Fruit fly (Drosophila melanogaster) whole organism, embryonic: Measurements from ENCODE around the gene Sap130.

ENCODE experiments used
- B-H2 ChIP-seq: fragments of 200-800 bp; sonication (Bioruptor generic); optimal IDR thresholded peaks from 2 replicates; lab custom pipeline; 2018; ENCODE audit warnings: missing biosample characterization, mild to moderate bottlenecking, missing genetic modification characterization
- C15 ChIP-seq: fragments of 200-800 bp; sonication (Bioruptor generic); IDR thresholded peaks from 3 replicates; pipeline ENCODE4 v1.3.6; 2022; ENCODE audit warnings: missing biosample characterization, missing genetic modification characterization
- CG10565 ChIP-seq: fragments of 200-800 bp; sonication (Bioruptor generic); optimal IDR thresholded peaks from 3 replicates; lab custom pipeline; 2016; ENCODE audit warnings: missing biosample characterization, mild to moderate bottlenecking, missing genetic modification characterization
- CG11456 ChIP-seq: fragments of 200-800 bp; sonication (Bioruptor generic); IDR thresholded peaks from 3 replicates; pipeline ENCODE4 v1.3.6; 2022; ENCODE audit warnings: missing biosample characterization, missing genetic modification characterization
- CG11696 ChIP-seq: fragments of 200-800 bp; sonication (Bioruptor generic); IDR thresholded peaks from 2 replicates; pipeline ENCODE4 v1.3.6; 2022; ENCODE audit warnings: missing biosample characterization, missing genetic modification characterization
- CG12659 ChIP-seq: fragments of 200-800 bp; sonication (Bioruptor generic); optimal IDR thresholded peaks from 3 replicates; lab custom pipeline; 2017; ENCODE audit warnings: mild to moderate bottlenecking, missing biosample characterization, missing genetic modification reagents, missing genetic modification characterization
- CG13424 ChIP-seq: fragments of 200-800 bp; sonication (Bioruptor generic); optimal IDR thresholded peaks from 2 replicates; lab custom pipeline; 2019; ENCODE audit warnings: missing biosample characterization, mild to moderate bottlenecking, missing genetic modification characterization, moderate library complexity
- CG13775 ChIP-seq: fragments of 200-800 bp; sonication (Bioruptor generic); optimal IDR thresholded peaks from 3 replicates; lab custom pipeline; 2017; ENCODE audit warnings: missing biosample characterization, mild to moderate bottlenecking, missing genetic modification characterization
- CG1603 ChIP-seq: fragments of 200-800 bp; sonication (Bioruptor generic); optimal IDR thresholded peaks from 2 replicates; lab custom pipeline; 2019; ENCODE audit warnings: missing biosample characterization, mild to moderate bottlenecking, missing genetic modification characterization, moderate library complexity
- CG17385 ChIP-seq: fragments of 200-800 bp; sonication (Bioruptor generic); optimal IDR thresholded peaks from 3 replicates; lab custom pipeline; 2018; ENCODE audit warnings: missing biosample characterization, mild to moderate bottlenecking, missing genetic modification characterization
- CG2120 ChIP-seq: fragments of 200-800 bp; sonication (Bioruptor generic); optimal IDR thresholded peaks from 3 replicates; lab custom pipeline; 2016; ENCODE audit warnings: missing biosample characterization, missing genetic modification characterization
- CG31441 ChIP-seq: fragments of 200-800 bp; sonication (Bioruptor generic); IDR thresholded peaks from 2 replicates; pipeline ENCODE4 v1.3.6; 2022; ENCODE audit warnings: missing biosample characterization, missing genetic modification characterization
- CG3838 ChIP-seq: fragments of 200-800 bp; sonication (Bioruptor generic); optimal IDR thresholded peaks from 3 replicates; lab custom pipeline; 2016; ENCODE audit warnings: missing biosample characterization, missing genetic modification characterization
- CG6654 ChIP-seq: fragments of 200-800 bp; sonication (Bioruptor generic); optimal IDR thresholded peaks from 2 replicates; lab custom pipeline; 2017; ENCODE audit warnings: missing biosample characterization, mild to moderate bottlenecking, missing genetic modification characterization
- CG6683 ChIP-seq: fragments of 200-800 bp; sonication (Bioruptor generic); optimal IDR thresholded peaks from 2 replicates; lab custom pipeline; 2017; ENCODE audit warnings: missing biosample characterization, mild to moderate bottlenecking, missing genetic modification characterization, missing genetic modification reagents
- CG7745 ChIP-seq: fragments of 200-800 bp; sonication (Bioruptor generic); optimal IDR thresholded peaks from 2 replicates; lab custom pipeline; 2018; ENCODE audit warnings: missing biosample characterization, mild to moderate bottlenecking, missing genetic modification characterization, moderate library complexity
- CG7928 ChIP-seq: fragments of 200-800 bp; sonication (Bioruptor generic); optimal IDR thresholded peaks from 2 replicates; lab custom pipeline; 2017; ENCODE audit warnings: missing biosample characterization, mild to moderate bottlenecking, missing genetic modification characterization
- CG8765 ChIP-seq: fragments of 200-800 bp; sonication (Bioruptor generic); IDR thresholded peaks from 2 replicates; pipeline ENCODE4 v1.3.6; 2022; ENCODE audit warnings: missing biosample characterization, missing genetic modification characterization
- CG9817 ChIP-seq: fragments of 200-800 bp; sonication (Bioruptor generic); optimal IDR thresholded peaks from 2 replicates; lab custom pipeline; 2018; ENCODE audit warnings: missing biosample characterization, mild to moderate bottlenecking, missing genetic modification characterization, moderate library complexity
- Chrac-16 ChIP-seq: fragments of 200-800 bp; sonication (Bioruptor generic); optimal IDR thresholded peaks from 3 replicates; lab custom pipeline; 2016; ENCODE audit warnings: missing biosample characterization, missing genetic modification characterization
- Dll ChIP-seq: fragments of 200-800 bp; sonication (Bioruptor generic); IDR thresholded peaks from 4 replicates; pipeline ENCODE4 v1.3.6; 2022; ENCODE audit warnings: missing biosample characterization, missing genetic modification characterization; ENCODE audit not compliant: partially characterized antibody
- Dp ChIP-seq: fragments of 200-800 bp; sonication (Bioruptor generic); optimal IDR thresholded peaks from 2 replicates; lab custom pipeline; 2018; ENCODE audit warnings: missing biosample characterization, mild to moderate bottlenecking, missing genetic modification characterization, moderate library complexity
- Elba2 ChIP-seq: fragments of 200-800 bp; sonication (Bioruptor generic); optimal IDR thresholded peaks from 3 replicates; lab custom pipeline; 2016; ENCODE audit warnings: missing biosample characterization, missing genetic modification characterization
- Fer3 ChIP-seq: fragments of 200-800 bp; sonication (Bioruptor generic); optimal IDR thresholded peaks from 2 replicates; lab custom pipeline; 2018; ENCODE audit warnings: missing biosample characterization, mild to moderate bottlenecking, missing genetic modification characterization, moderate library complexity
- H2.0 ChIP-seq: fragments of 200-800 bp; sonication (Bioruptor generic); IDR thresholded peaks from 2 replicates; pipeline ENCODE4 v1.3.6; 2022; ENCODE audit warnings: missing biosample characterization, missing genetic modification characterization
- Hand ChIP-seq: fragments of 200-800 bp; sonication (Bioruptor generic); optimal IDR thresholded peaks from 2 replicates; lab custom pipeline; 2017; ENCODE audit warnings: mild to moderate bottlenecking, missing biosample characterization, missing genetic modification reagents, missing genetic modification characterization
- Hmx ChIP-seq: fragments of 200-800 bp; sonication (Bioruptor generic); optimal IDR thresholded peaks from 2 replicates; lab custom pipeline; 2016; ENCODE audit warnings: missing biosample characterization, missing genetic modification characterization
- Myb ChIP-seq: fragments of 200-800 bp; sonication (Bioruptor generic); optimal IDR thresholded peaks from 2 replicates; lab custom pipeline; 2016; ENCODE audit warnings: missing biosample characterization, missing genetic modification characterization
- NfI ChIP-seq: fragments of 200-800 bp; sonication (Bioruptor generic); optimal IDR thresholded peaks from 3 replicates; lab custom pipeline; 2018; ENCODE audit warnings: missing biosample characterization, mild to moderate bottlenecking, missing genetic modification characterization, moderate library complexity
- Side ChIP-seq: fragments of 200-800 bp; sonication (Bioruptor generic); optimal IDR thresholded peaks from 2 replicates; lab custom pipeline; 2016; ENCODE audit warnings: missing biosample characterization, missing genetic modification characterization
- ap ChIP-seq: fragments of 200-800 bp; sonication (Bioruptor generic); IDR thresholded peaks from 2 replicates; pipeline ENCODE4 v1.3.6; 2022; ENCODE audit warnings: missing biosample characterization, missing genetic modification characterization
- bsh ChIP-seq, 2 experiments: fragments of 200-800 bp; sonication (Bioruptor generic); optimal IDR thresholded peaks; 2 replicates each; lab custom pipeline; 2017 to 2018; ENCODE audit warnings: mild to moderate bottlenecking in 2 of 2, missing biosample characterization in 2 of 2, missing genetic modification characterization in 2 of 2, moderate library complexity in 1 of 2
- dan ChIP-seq: fragments of 200-800 bp; sonication (Bioruptor generic); IDR thresholded peaks from 2 replicates; pipeline ENCODE4 v1.3.6; 2022; ENCODE audit warnings: missing biosample characterization, missing genetic modification characterization
- fd102C ChIP-seq: fragments of 200-800 bp; sonication (Bioruptor generic); optimal IDR thresholded peaks from 2 replicates; lab custom pipeline; 2018; ENCODE audit warnings: missing biosample characterization, mild to moderate bottlenecking, missing genetic modification characterization, moderate library complexity
- gsb-n ChIP-seq: fragments of 200-800 bp; sonication (Bioruptor generic); optimal IDR thresholded peaks from 3 replicates; lab custom pipeline; 2018; ENCODE audit warnings: missing biosample characterization, mild to moderate bottlenecking, missing genetic modification characterization
- hbn ChIP-seq: fragments of 200-800 bp; sonication (Bioruptor generic); IDR thresholded peaks from 2 replicates; pipeline ENCODE4 v1.3.6; 2022; ENCODE audit warnings: missing biosample characterization, missing genetic modification characterization; ENCODE audit not compliant: partially characterized antibody
- klu ChIP-seq: fragments of 200-800 bp; sonication (Bioruptor generic); IDR thresholded peaks from 2 replicates; pipeline ENCODE4 v1.3.6; 2022; ENCODE audit warnings: missing biosample characterization, missing genetic modification characterization
- odd ChIP-seq: fragments of 200-800 bp; sonication (Bioruptor generic); optimal IDR thresholded peaks from 2 replicates; lab custom pipeline; 2017; ENCODE audit warnings: missing biosample characterization, mild to moderate bottlenecking, missing genetic modification characterization
- onecut ChIP-seq: fragments of 200-800 bp; sonication (Bioruptor generic); IDR thresholded peaks from 2 replicates; pipeline ENCODE4 v1.3.6; 2022; ENCODE audit warnings: missing biosample characterization, missing genetic modification characterization
- pum ChIP-seq: fragments of 200-800 bp; sonication (Bioruptor generic); optimal IDR thresholded peaks from 2 replicates; lab custom pipeline; 2016; ENCODE audit warnings: missing biosample characterization, missing genetic modification characterization
- sc ChIP-seq, 3 experiments: fragments of >200 bp in 2 of 3; fragments of 200-800 bp in 1 of 3; sonication (Bioruptor generic) in 1 of 3; optimal IDR thresholded peaks; 2 replicates in 2 of 3; 3 replicates in 1 of 3; lab custom pipeline; 2017; ENCODE audit warnings: mild to moderate bottlenecking in 1 of 3, missing biosample characterization in 1 of 3, missing genetic modification characterization in 1 of 3, missing genetic modification reagents in 1 of 3
- schlank ChIP-seq: fragments of 200-800 bp; sonication (Bioruptor generic); optimal IDR thresholded peaks from 2 replicates; lab custom pipeline; 2018; ENCODE audit warnings: missing biosample characterization, mild to moderate bottlenecking, missing genetic modification characterization
- sima ChIP-seq: fragments of 200-800 bp; sonication (Bioruptor generic); optimal IDR thresholded peaks from 2 replicates; lab custom pipeline; 2016; ENCODE audit warnings: missing biosample characterization, missing genetic modification characterization
- stwl ChIP-seq: fragments of 200-800 bp; sonication (Bioruptor generic); optimal IDR thresholded peaks from 3 replicates; lab custom pipeline; 2018; ENCODE audit warnings: missing biosample characterization, mild to moderate bottlenecking, missing genetic modification characterization, moderate library complexity
- toy ChIP-seq: fragments of 200-800 bp; sonication (Bioruptor generic); IDR thresholded peaks from 2 replicates; pipeline ENCODE4 v1.3.6; 2022; ENCODE audit warnings: missing biosample characterization, missing genetic modification characterization
- trem ChIP-seq: fragments of 200-800 bp; optimal IDR thresholded peaks from 3 replicates; lab custom pipeline; 2019; ENCODE audit warnings: missing biosample characterization, mild to moderate bottlenecking, missing genetic modification characterization, moderate library complexity
- unpg ChIP-seq: fragments of 200-800 bp; sonication (Bioruptor generic); optimal IDR thresholded peaks from 3 replicates; lab custom pipeline; 2018; ENCODE audit warnings: missing biosample characterization, mild to moderate bottlenecking, missing genetic modification characterization, moderate library complexity
- wdn ChIP-seq: fragments of 200-800 bp; sonication (Bioruptor generic); IDR thresholded peaks from 2 replicates; pipeline ENCODE4 v1.3.6; 2022; ENCODE audit warnings: missing biosample characterization, missing genetic modification characterization
- yki ChIP-seq: fragments of >200 bp; optimal IDR thresholded peaks from 3 replicates; lab custom pipeline; 2018
- z ChIP-seq: fragments of 200-800 bp; sonication (Bioruptor generic); IDR thresholded peaks from 3 replicates; pipeline ENCODE4 v1.3.6; 2022; ENCODE audit warnings: missing biosample characterization, missing genetic modification characterization

The Sap130 gene

dm6 chr3L:12831290-12831952 lies 25.7 kb downstream of the Sap130 start (continued):
- TF ChIP-seq sima (GFP tag; lab: Kevin White, UChicago) (no peak), toy (GFP tag; lab: Robert Waterston, UW) (no peak), CG12659 (GFP tag; lab: Kevin White, UChicago) (peak; percentile 51), CG9817 (tag; lab: Kevin White, UChicago) (peak; percentile 46), CG8765 (GFP tag; lab: Robert Waterston, UW) (no peak), bsh (GFP tag; optimal IDR thresholded peaks at IDR 0.05; lab: Kevin White, UChicago) (peak; percentile 46 to 64), trem (tag; lab: Kevin White, UChicago) (no peak), CG10565 (GFP tag; lab: Kevin White, UChicago) (no peak), Myb (GFP tag; lab: Kevin White, UChicago) (no peak), Dll (GFP tag; lab: Robert Waterston, UW) (no peak), onecut (GFP tag; lab: Robert Waterston, UW) (no peak), CG6683 (GFP tag; lab: Kevin White, UChicago) (no peak), CG17385 (GFP tag; lab: Kevin White, UChicago) (peak; percentile 33), Elba2 (no peak), Hmx (GFP tag; lab: Kevin White, UChicago) (no peak), Dp (no peak), NfI (GFP tag; lab: Kevin White, UChicago) (peak; percentile 51), z (GFP tag; lab: Robert Waterston, UW) (no peak), Side (peak; percentile 41), B-H2 (no peak), CG6654 (peak; percentile 34), Hand (GFP tag; lab: Kevin White, UChicago) (peak; percentile 36), stwl (tag; lab: Kevin White, UChicago) (no peak), Fer3 (tag; lab: Kevin White, UChicago) (peak; percentile 56), CG1603 (tag; lab: Kevin White, UChicago) (peak; percentile 25), CG11696 (GFP tag; lab: Robert Waterston, UW) (no peak), CG13775 (GFP tag; lab: Kevin White, UChicago) (peak; percentile 57), CG31441 (GFP tag; lab: Robert Waterston, UW) (peak; percentile 53), Chrac-16 (GFP tag; lab: Kevin White, UChicago) (peak; percentile 30), C15 (GFP tag; lab: Robert Waterston, UW) (no peak), CG7745 (tag; lab: Kevin White, UChicago) (no peak), unpg (peak; percentile 68), yki (lab: Kevin White, UChicago) (no peak), dan (no peak), pum (GFP tag; lab: Kevin White, UChicago) (no peak), sc (optimal IDR thresholded peaks at IDR 0.05; lab: Kevin White, UChicago) (no peak), sc (GFP tag; optimal IDR thresholded peaks at IDR 0.05; lab: Kevin White, UChicago) (no peak), CG3838 (no peak), odd (no peak), gsb-n (tag; lab: Kevin White, UChicago) (no peak), ap (GFP tag; lab: Robert Waterston, UW) (no peak), CG11456 (no peak), CG2120 (GFP tag; lab: Kevin White, UChicago) (peak; percentile 80), hbn (GFP tag; lab: Robert Waterston, UW) (no peak), klu (GFP tag; lab: Robert Waterston, UW) (no peak), fd102C (no peak), wdn (0 out of 2 replicates have a peak, but pooled peaks have one; percentile 25), CG13424 (tag; lab: Kevin White, UChicago) (peak; percentile 45), CG7928 (no peak), H2.0 (peak; percentile 58), schlank (tag; lab: Kevin White, UChicago) (no peak)
